Worm (Caenorhabditis elegans) whole organism, L4/young adult: ENCODE measurements around the gene srz-78.

Experiments used
- W03F9.2 ChIP-seq: fragments of 150-350 bp; optimal IDR thresholded peaks from 2 replicates; lab custom pipeline; 2014; ENCODE audit warnings: missing biosample characterization, missing genetic modification characterization
- dao-5 ChIP-seq: sonication (generic microtip); optimal IDR thresholded peaks from 2 replicates; lab custom pipeline; 2016; ENCODE audit warnings: missing genotype, missing genetic modification characterization, moderate library complexity, missing compliant biosample characterization
- him-1 ChIP-seq: sonication (generic microtip); optimal IDR thresholded peaks from 2 replicates; lab custom pipeline; 2016; ENCODE audit warnings: missing genotype, missing genetic modification reagents, missing genetic modification characterization, missing compliant biosample characterization

DNA sequence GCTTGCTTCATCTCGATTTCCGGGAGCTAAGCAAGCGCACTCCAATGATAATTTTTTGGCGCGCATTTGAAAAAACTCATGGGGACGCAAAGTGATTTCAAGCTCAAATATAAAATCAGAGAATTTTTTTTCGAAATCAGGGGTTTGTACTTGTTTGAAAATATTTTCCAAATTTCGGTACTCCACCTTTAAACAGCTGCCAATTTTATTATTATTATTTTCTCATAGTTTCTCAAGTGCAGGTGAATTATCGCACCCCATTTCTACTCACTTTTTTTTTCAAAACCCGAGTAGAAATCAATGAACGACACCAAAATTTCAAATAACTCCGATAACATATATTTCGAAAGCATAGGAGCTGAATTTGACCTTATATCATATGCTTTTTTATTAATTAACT lies 12.6 kb downstream of the srz-78 start, which contains the start of gene srz-83:
- TF ChIP-seq W03F9.2 (no peak), him-1 (tag; lab: Kevin White, UChicago) (no peak), dao-5 (tag; lab: Kevin White, UChicago) (no peak)
